Worm (Caenorhabditis elegans) whole organism, midembryonic: ENCODE measurements around the gene clec-130.

Experiments used
- T22C8.4 ChIP-seq: fragments of 200-800 bp; sonication (Bioruptor generic); IDR thresholded peaks from 2 replicates; pipeline ENCODE4 v1.3.6; 2022; ENCODE audit warnings: missing genetic modification characterization, missing compliant biosample characterization
- flt-1 ChIP-seq: fragments of 200-800 bp; sonication (Bioruptor generic); IDR thresholded peaks from 2 replicates; pipeline ENCODE4 v1.3.6; 2022; ENCODE audit warnings: missing genetic modification characterization, missing compliant biosample characterization
- klf-2 ChIP-seq: fragments of 200-800 bp; sonication (Bioruptor generic); conservative IDR thresholded peaks from 2 replicates; pipeline ENCODE4 v1.3.6; 2022; ENCODE audit warnings: missing genetic modification reagents, missing genetic modification characterization, missing compliant biosample characterization
- med-1 ChIP-seq: sonication (generic microtip); optimal IDR thresholded peaks from 2 replicates; lab custom pipeline; 2017; ENCODE audit warnings: missing genetic modification characterization, mild to moderate bottlenecking, missing compliant biosample characterization, antibody characterized with exemption, missing genetic modification reagents; ENCODE audit not compliant: insufficient read depth
- ref-1 ChIP-seq: fragments of 200-800 bp; sonication (Bioruptor generic); conservative IDR thresholded peaks from 2 replicates; pipeline ENCODE4 v1.3.6; 2022; ENCODE audit warnings: missing genetic modification reagents, missing genetic modification characterization, missing compliant biosample characterization
- ztf-23 ChIP-seq: fragments of 200-800 bp; sonication (Bioruptor generic); IDR thresholded peaks from 2 replicates; pipeline ENCODE4 v1.3.6; 2022; ENCODE audit warnings: missing genetic modification reagents, missing genetic modification characterization, missing compliant biosample characterization

ce11 chrII:3555281-3555680, 18.1 kb upstream of the clec-130 start:
- no peak for TF ChIP-seq med-1
- no peak for TF ChIP-seq flt-1 (GFP tag; lab: Robert Waterston, UW)
- TF ChIP-seq klf-2 (GFP tag; lab: Robert Waterston, UW), result no peak
- TF ChIP-seq T22C8.4, result no peak
- no peak for TF ChIP-seq ref-1 (GFP tag; lab: Robert Waterston, UW)
- no peak for TF ChIP-seq ztf-23 (GFP tag; lab: Robert Waterston, UW)
